Worm (Caenorhabditis elegans) whole organism, late embryonic: ENCODE measurements around the gene Y57A10A.8.

Experiments
- F13H6.1 ChIP-seq: sonication (generic microtip); optimal IDR thresholded peaks from 2 replicates; lab custom pipeline; 2016; ENCODE audit warnings: missing genetic modification characterization, missing compliant biosample characterization
- K02D7.2 ChIP-seq: sonication (generic microtip); optimal IDR thresholded peaks from 2 replicates; lab custom pipeline; 2017; ENCODE audit warnings: mild to moderate bottlenecking, missing genetic modification characterization, missing compliant biosample characterization
- T23F11.4 ChIP-seq: fragments of 200-800 bp; sonication (Bioruptor generic); optimal IDR thresholded peaks from 2 replicates; lab custom pipeline; 2018; ENCODE audit warnings: mild to moderate bottlenecking, missing genetic modification characterization, missing compliant biosample characterization
- Y22D7AL.16 ChIP-seq: sonication (generic microtip); optimal IDR thresholded peaks from 2 replicates; lab custom pipeline; 2016; ENCODE audit warnings: missing genetic modification characterization, missing compliant biosample characterization
- ahr-1 ChIP-seq: sonication (generic microtip); optimal IDR thresholded peaks from 2 replicates; lab custom pipeline; 2016; ENCODE audit warnings: missing genetic modification characterization, missing compliant biosample characterization
- ceh-22 ChIP-seq: sonication (generic microtip); optimal IDR thresholded peaks from 2 replicates; lab custom pipeline; 2017; ENCODE audit warnings: missing biosample characterization, missing genetic modification characterization
- ceh-30 ChIP-seq: fragments of 150-350 bp; optimal IDR thresholded peaks from 2 replicates; lab custom pipeline; 2014; ENCODE audit warnings: missing biosample characterization, missing genetic modification characterization
- ceh-31 ChIP-seq: sonication (generic microtip); optimal IDR thresholded peaks from 2 replicates; lab custom pipeline; 2016; ENCODE audit warnings: missing genetic modification characterization, missing compliant biosample characterization
- ceh-48 ChIP-seq: sonication (generic microtip); optimal IDR thresholded peaks from 2 replicates; lab custom pipeline; 2016; ENCODE audit warnings: missing genetic modification characterization, inconsistent platforms, missing compliant biosample characterization
- dve-1 ChIP-seq: sonication (generic microtip); optimal IDR thresholded peaks from 2 replicates; lab custom pipeline; 2017; ENCODE audit warnings: antibody characterized with exemption, mild to moderate bottlenecking, missing genetic modification characterization, missing compliant biosample characterization
- elt-2 ChIP-seq: sonication (generic microtip); optimal IDR thresholded peaks from 2 replicates; lab custom pipeline; 2016; ENCODE audit warnings: missing genetic modification reagents, missing genetic modification characterization, missing compliant biosample characterization
- fkh-10 ChIP-seq: fragments of 150-350 bp; optimal IDR thresholded peaks from 2 replicates; lab custom pipeline; 2014; ENCODE audit warnings: missing biosample characterization, missing genetic modification reagents, missing genetic modification characterization
- fkh-6 ChIP-seq: sonication (generic microtip); optimal IDR thresholded peaks from 2 replicates; lab custom pipeline; 2016; ENCODE audit warnings: missing genetic modification characterization, missing compliant biosample characterization
- hlh-13 ChIP-seq: fragments of 200-800 bp; sonication (Bioruptor generic); optimal IDR thresholded peaks from 2 replicates; lab custom pipeline; 2018; ENCODE audit warnings: mild to moderate bottlenecking, missing genetic modification characterization, missing compliant biosample characterization
- hlh-6 ChIP-seq: sonication (generic microtip); optimal IDR thresholded peaks from 2 replicates; lab custom pipeline; 2016; ENCODE audit warnings: missing genotype, missing genetic modification characterization, missing compliant biosample characterization
- mec-3 ChIP-seq: sonication (generic microtip); optimal IDR thresholded peaks from 2 replicates; lab custom pipeline; 2016; ENCODE audit warnings: borderline replicate concordance, missing genetic modification characterization, missing compliant biosample characterization
- nhr-232 ChIP-seq: sonication (generic microtip); optimal IDR thresholded peaks from 2 replicates; lab custom pipeline; 2016; ENCODE audit warnings: missing genetic modification characterization, missing compliant biosample characterization
- npax-4 ChIP-seq: sonication (generic microtip); optimal IDR thresholded peaks from 2 replicates; lab custom pipeline; 2016; ENCODE audit warnings: missing genetic modification characterization, missing compliant biosample characterization
- odd-2 ChIP-seq: sonication (generic microtip); optimal IDR thresholded peaks from 2 replicates; lab custom pipeline; 2017; ENCODE audit warnings: antibody characterized with exemption, mild to moderate bottlenecking, missing genetic modification characterization, missing compliant biosample characterization
- pat-9 ChIP-seq: fragments of 200-800 bp; sonication (Bioruptor generic); optimal IDR thresholded peaks from 2 replicates; lab custom pipeline; 2018; ENCODE audit warnings: mild to moderate bottlenecking, missing genetic modification characterization, moderate library complexity, missing compliant biosample characterization
- pax-1 ChIP-seq: fragments of 150-350 bp; optimal IDR thresholded peaks from 2 replicates; lab custom pipeline; 2014; ENCODE audit warnings: missing biosample characterization, missing genetic modification characterization
- pha-2 ChIP-seq: sonication (generic microtip); optimal IDR thresholded peaks from 2 replicates; lab custom pipeline; 2017; ENCODE audit warnings: mild to moderate bottlenecking, missing genetic modification characterization, missing compliant biosample characterization
- pqm-1 ChIP-seq: sonication (generic microtip); optimal IDR thresholded peaks from 2 replicates; lab custom pipeline; 2016; ENCODE audit warnings: missing genetic modification characterization, missing compliant biosample characterization
- pros-1 ChIP-seq: fragments of 150-350 bp; optimal IDR thresholded peaks from 2 replicates; lab custom pipeline; 2014; ENCODE audit warnings: missing biosample characterization, missing genetic modification reagents, missing genetic modification characterization
- sdc-2 ChIP-seq: sonication (generic microtip); optimal IDR thresholded peaks from 2 replicates; lab custom pipeline; 2016; ENCODE audit warnings: missing genotype, missing genetic modification characterization, missing compliant biosample characterization
- sox-4 ChIP-seq: sonication (generic microtip); optimal IDR thresholded peaks from 2 replicates; lab custom pipeline; 2017; ENCODE audit warnings: mild to moderate bottlenecking, missing genetic modification characterization, inconsistent platforms, missing compliant biosample characterization
- syd-9 ChIP-seq: sonication (generic microtip); optimal IDR thresholded peaks from 2 replicates; lab custom pipeline; 2016; ENCODE audit warnings: mild to moderate bottlenecking, missing genetic modification characterization, moderate library complexity, missing compliant biosample characterization
- tbx-7 ChIP-seq: sonication (generic microtip); optimal IDR thresholded peaks from 2 replicates; lab custom pipeline; 2016; ENCODE audit warnings: missing genotype, missing genetic modification characterization, missing compliant biosample characterization
- ttx-3 ChIP-seq: sonication (generic microtip); optimal IDR thresholded peaks from 2 replicates; lab custom pipeline; 2016; ENCODE audit warnings: missing genetic modification reagents, missing genetic modification characterization, missing compliant biosample characterization
- unc-3 ChIP-seq, 2 experiments: fragments of 200-800 bp in 1 of 2; sonication (Bioruptor generic) in 1 of 2; sonication (generic microtip) in 1 of 2; conservative IDR thresholded peaks in 1 of 2; optimal IDR thresholded peaks in 1 of 2; 2 replicates each; pipeline versions ENCODE4 v1.3.6 to Lab custom; 2016 to 2022; ENCODE audit warnings: missing compliant biosample characterization in 2 of 2, missing genetic modification characterization in 2 of 2, missing genetic modification reagents in 1 of 2
- unc-55 ChIP-seq: sonication (generic microtip); optimal IDR thresholded peaks from 2 replicates; lab custom pipeline; 2017; ENCODE audit warnings: missing biosample characterization, missing genetic modification reagents, missing genetic modification characterization

The Y57A10A.8 gene

ce11 chrII:12176521-12176920 is 11.9 kb downstream of the Y57A10A.8 start:
- TF ChIP-seq ceh-48 (peak; percentile 62), hlh-6 (tag; lab: Kevin White, UChicago) (no peak)

ce11 chrII:12184857-12185256 is 20.2 kb downstream of the Y57A10A.8 start, which contains the start of gene Y57A10A.13:
Y57A10A.13 (minus strand) TSS chrII:12184902.
- no peak for TF ChIP-seq unc-55 (GFP tag; lab: Kevin White, UChicago)
- no peak for TF ChIP-seq fkh-10
- no peak for TF ChIP-seq pat-9
- no peak for TF ChIP-seq Y22D7AL.16
- no peak for TF ChIP-seq dve-1 (tag; lab: Kevin White, UChicago)
- no peak for TF ChIP-seq sdc-2 (tag; lab: Kevin White, UChicago)

ce11 chrII:12185710-12186109 is 21.1 kb downstream of the Y57A10A.8 start, which contains the start of gene Y57A10A.14:
Y57A10A.14 (plus strand) TSS chrII:12185937.
- TF ChIP-seq mec-3 (tag; lab: Kevin White, UChicago) (no peak), ceh-22 (tag; lab: Kevin White, UChicago) (no peak), ceh-31 (tag; lab: Kevin White, UChicago) (no peak), dve-1 (tag; lab: Kevin White, UChicago) (no peak), nhr-232 (tag; lab: Kevin White, UChicago) (no peak), fkh-6 (tag; lab: Kevin White, UChicago) (no peak), elt-2 (peak; percentile 91), pqm-1 (tag; lab: Kevin White, UChicago) (no peak)

- TF ChIP-seq pha-2 (tag; lab: Kevin White, UChicago), result no peak
- no peak for TF ChIP-seq syd-9
- TF ChIP-seq T23F11.4, result no peak
- no peak for TF ChIP-seq F13H6.1 (tag; lab: Kevin White, UChicago)
- TF ChIP-seq ahr-1 (tag; lab: Kevin White, UChicago), result no peak
- TF ChIP-seq K02D7.2 (tag; lab: Kevin White, UChicago), result no peak
- no peak for TF ChIP-seq tbx-7 (tag; lab: Kevin White, UChicago)
- TF ChIP-seq sox-4, result no peak
- TF ChIP-seq unc-3 (GFP tag; conservative IDR thresholded peaks at IDR 0.05; lab: Robert Waterston, UW), result no peak
- TF ChIP-seq unc-3 (tag; optimal IDR thresholded peaks at IDR 0.05; lab: Kevin White, UChicago), result no peak
- no peak for TF ChIP-seq hlh-13
- TF ChIP-seq pros-1, result no peak
These were observed 22.1 kb downstream of the Y57A10A.8 start for ce11 chrII:12186726-12187125.

- TF ChIP-seq dve-1 (tag; lab: Kevin White, UChicago) (peak; percentile 43), npax-4 (tag; lab: Kevin White, UChicago) (no peak)
These were observed 24.6 kb downstream of the Y57A10A.8 start for ce11 chrII:12189193-12189592.

- TF ChIP-seq ttx-3 (tag; lab: Kevin White, UChicago) (no peak), ceh-48 (peak; percentile 9)
- TF ChIP-seq, all 69 proteins: peak for 1
These were observed 34.6 kb downstream of the Y57A10A.8 start for ce11 chrII:12199209-12199608.

ce11 chrII:12199912-12200637 is 35.4 kb downstream of the Y57A10A.8 start, which contains the start of gene polg-1:
polg-1 (minus strand) TSS chrII:12199962.
- no peak for TF ChIP-seq unc-3 (GFP tag; conservative IDR thresholded peaks at IDR 0.05; lab: Robert Waterston, UW)
- no peak for TF ChIP-seq unc-3 (tag; optimal IDR thresholded peaks at IDR 0.05; lab: Kevin White, UChicago)
- TF ChIP-seq ceh-30 (tag; lab: Kevin White, UChicago), result no peak
- no peak for TF ChIP-seq odd-2 (tag; lab: Kevin White, UChicago)
- TF ChIP-seq ceh-48, result peak; percentile 4
- TF ChIP-seq dve-1 (tag; lab: Kevin White, UChicago), result no peak
- TF ChIP-seq pax-1 (tag; lab: Kevin White, UChicago), result no peak
